Fruit fly (Drosophila melanogaster): ENCODE data around the gene FASN1.

Gene FASN1

dm6 chr2L:3086290-3086876 lies 30.0 kb downstream of the FASN1 start (continued):
- TF ChIP-seq Max (GFP tag; optimal IDR thresholded peaks at IDR 0.05) = peak; percentile 47
- TF ChIP-seq HHEX (GFP tag; optimal IDR thresholded peaks at IDR 0.05) = peak; percentile 66
- TF ChIP-seq fd64A (GFP tag; optimal IDR thresholded peaks at IDR 0.05) = no peak
- TF ChIP-seq repo (GFP tag; optimal IDR thresholded peaks at IDR 0.05) = no peak
- peak in 1 of 2 experiments; percentile 27 for TF ChIP-seq eve (GFP tag; optimal IDR thresholded peaks at IDR 0.05)
- peak; percentile 52; the same call in 1 of the 2 replicates for TF ChIP-seq CG9215 (GFP tag; IDR thresholded peaks at IDR 0.05)
- peak; percentile 25 for TF ChIP-seq Six4 (GFP tag; optimal IDR thresholded peaks at IDR 0.05)
- no peak for TF ChIP-seq Usf (GFP tag; optimal IDR thresholded peaks at IDR 0.05)
- TF ChIP-seq NfI (GFP tag; optimal IDR thresholded peaks at IDR 0.05) = peak; percentile 48
- peak; percentile 59 for TF ChIP-seq Ada2b (GFP tag; IDR thresholded peaks at IDR 0.05)
- TF ChIP-seq Dp (GFP tag; optimal IDR thresholded peaks at IDR 0.05) = peak; percentile 11
- TF ChIP-seq chinmo (GFP tag; IDR thresholded peaks at IDR 0.05; ENCODE audit: partially characterized antibody) = no peak
- peak; percentile 83 for TF ChIP-seq CG32532 (GFP tag; IDR thresholded peaks at IDR 0.05)
- peak; percentile 30 for TF ChIP-seq Nf-YB (GFP tag; optimal IDR thresholded peaks at IDR 0.05)
- TF ChIP-seq CG11398 (GFP tag; optimal IDR thresholded peaks at IDR 0.05) = no peak
- peak; percentile 17 for TF ChIP-seq Mad (GFP tag; optimal IDR thresholded peaks at IDR 0.05)
- TF ChIP-seq corto (GFP tag; optimal IDR thresholded peaks at IDR 0.05) = no peak
- TF ChIP-seq kay (GFP tag; optimal IDR thresholded peaks at IDR 0.05) = peak; percentile 51
- TF ChIP-seq ssp (GFP tag; IDR thresholded peaks at IDR 0.05) = peak; percentile 31; the same call in 1 of the 2 replicates
- TF ChIP-seq pum (GFP tag; optimal IDR thresholded peaks at IDR 0.05) = peak; percentile 16
- TF ChIP-seq CG8290 (GFP tag; optimal IDR thresholded peaks at IDR 0.05) = no peak
- no peak for TF ChIP-seq CG8290 (tag; optimal IDR thresholded peaks at IDR 0.05)
- TF ChIP-seq CG15601 (tag; optimal IDR thresholded peaks at IDR 0.05) = no peak
- TF ChIP-seq crol (GFP tag; IDR thresholded peaks at IDR 0.05) = no peak
- no peak for TF ChIP-seq Atf3 (GFP tag; optimal IDR thresholded peaks at IDR 0.05)
- TF ChIP-seq NC2α (GFP tag; optimal IDR thresholded peaks at IDR 0.05) = no peak
- TF ChIP-seq Lhr (GFP tag; optimal IDR thresholded peaks at IDR 0.05) = no peak
- no peak for TF ChIP-seq Bgb (GFP tag; IDR thresholded peaks at IDR 0.05; ENCODE audit: partially characterized antibody)
- TF ChIP-seq CG1832 (GFP tag; optimal IDR thresholded peaks at IDR 0.05) = no peak
- TF ChIP-seq CG7745 (tag; optimal IDR thresholded peaks at IDR 0.05) = no peak
- peak; percentile 50 for TF ChIP-seq CG12104 (GFP tag; optimal IDR thresholded peaks at IDR 0.05)
- peak; percentile 31 for TF ChIP-seq maf-S (GFP tag; optimal IDR thresholded peaks at IDR 0.05)
- no peak for TF ChIP-seq dmrt11E (tag; optimal IDR thresholded peaks at IDR 0.05)
- TF ChIP-seq CG8765 (GFP tag; IDR thresholded peaks at IDR 0.05) = no peak
- peak; percentile 4 for TF ChIP-seq CG12299 (tag; optimal IDR thresholded peaks at IDR 0.05)
- TF ChIP-seq BEAF-32 (GFP tag; optimal IDR thresholded peaks at IDR 0.05) = no peak
- TF ChIP-seq CG12942 (GFP tag; optimal IDR thresholded peaks at IDR 0.05) = peak; percentile 49
- peak; percentile 47 for TF ChIP-seq az2 (GFP tag; optimal IDR thresholded peaks at IDR 0.05)
- peak; percentile 5 for TF ChIP-seq CG34376 (GFP tag; optimal IDR thresholded peaks at IDR 0.05)
- peak; percentile 94 for TF ChIP-seq Deaf1 (tag; optimal IDR thresholded peaks at IDR 0.05)
- no peak for TF ChIP-seq fru (optimal IDR thresholded peaks at IDR 0.05)
- no peak for TF ChIP-seq prd (optimal IDR thresholded peaks at IDR 0.05)
- peak; percentile 64; the same call in 2 of the 3 replicates for TF ChIP-seq prd (GFP tag; IDR thresholded peaks at IDR 0.05)
- peak; percentile 75 for TF ChIP-seq lilli (GFP tag; optimal IDR thresholded peaks at IDR 0.05)
- no peak for TF ChIP-seq CG8478 (optimal IDR thresholded peaks at IDR 0.05)
- peak; percentile 79 for TF ChIP-seq Atf6 (GFP tag; IDR thresholded peaks at IDR 0.05)
- TF ChIP-seq CG14014 (GFP tag; IDR thresholded peaks at IDR 0.05) = peak; percentile 69
- TF ChIP-seq CG11696 (GFP tag; IDR thresholded peaks at IDR 0.05) = no peak
- TF ChIP-seq Fer1 (GFP tag; optimal IDR thresholded peaks at IDR 0.05) = peak; percentile 71
- peak; percentile 20 for TF ChIP-seq CG2116 (GFP tag; optimal IDR thresholded peaks at IDR 0.05)
- no peak for TF ChIP-seq hbn (GFP tag; IDR thresholded peaks at IDR 0.05; ENCODE audit: partially characterized antibody)
- TF ChIP-seq HLH3B (GFP tag; IDR thresholded peaks at IDR 0.05) = peak; percentile 83
